Fruit fly (Drosophila melanogaster): ENCODE measurements around the gene Mitofilin.

The Mitofilin gene

DNA sequence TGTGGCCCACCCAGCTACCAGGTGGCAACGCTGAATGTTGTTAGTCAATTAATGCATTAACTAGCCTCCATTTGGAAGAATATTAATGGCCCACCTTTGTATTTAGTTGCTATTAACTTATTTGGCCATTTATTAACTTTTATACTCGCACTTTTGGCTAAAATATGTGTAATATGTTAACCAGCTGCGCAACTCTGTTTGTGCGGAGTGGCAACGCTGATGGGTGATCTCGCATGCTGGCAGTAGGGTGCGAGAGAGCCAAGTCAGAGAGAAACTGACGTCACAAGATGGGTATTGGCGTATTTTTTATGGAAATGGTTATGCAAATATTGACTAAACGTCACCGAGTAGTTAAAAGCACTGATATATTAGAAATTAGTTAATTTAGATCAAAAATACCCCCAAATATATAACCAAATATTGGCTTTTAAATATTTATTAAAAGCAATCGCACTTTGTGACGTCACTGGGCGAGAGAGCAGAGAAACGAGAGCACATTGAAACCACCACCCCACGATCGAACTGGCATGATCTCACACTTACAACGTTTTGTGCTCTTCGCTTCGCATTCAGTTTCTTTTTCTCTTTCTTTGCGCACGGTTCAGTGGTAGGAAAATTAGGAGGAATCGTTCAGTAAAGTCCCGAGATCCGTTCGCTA lies 18.6 kb upstream of the Mitofilin start, which contains the start of gene how (continued):
- no peak for TF ChIP-seq cg (GFP tag; optimal IDR thresholded peaks at IDR 0.05)
- no peak for TF ChIP-seq chn (GFP tag; optimal IDR thresholded peaks at IDR 0.05)
- no peak for TF ChIP-seq sisA (GFP tag; IDR thresholded peaks at IDR 0.05)
- no peak for TF ChIP-seq unc-4 (GFP tag; IDR thresholded peaks at IDR 0.05; ENCODE audit: partially characterized antibody)
- peak; percentile 27 for TF ChIP-seq pho (GFP tag; optimal IDR thresholded peaks at IDR 0.05)
- TF ChIP-seq CG17568 (GFP tag; optimal IDR thresholded peaks at IDR 0.05) = no peak
- TF ChIP-seq so (GFP tag; IDR thresholded peaks at IDR 0.05) = peak; percentile 48; the same call in 1 of the 3 replicates
- peak; percentile 44 for TF ChIP-seq CG9727 (GFP tag; optimal IDR thresholded peaks at IDR 0.05)
- no peak for TF ChIP-seq CG12071 (GFP tag; optimal IDR thresholded peaks at IDR 0.05)
- no peak for TF ChIP-seq CG11695 (GFP tag; IDR thresholded peaks at IDR 0.05)
- TF ChIP-seq CG12659 (GFP tag; optimal IDR thresholded peaks at IDR 0.05) = no peak
- TF ChIP-seq CG9215 (GFP tag; IDR thresholded peaks at IDR 0.05) = no peak
- TF ChIP-seq HHEX (GFP tag; optimal IDR thresholded peaks at IDR 0.05) = peak; percentile 0
- no peak for TF ChIP-seq CG16779 (GFP tag; IDR thresholded peaks at IDR 0.05)
- TF ChIP-seq Bgb (GFP tag; IDR thresholded peaks at IDR 0.05; ENCODE audit: partially characterized antibody) = no peak
- TF ChIP-seq grn (GFP tag; optimal IDR thresholded peaks at IDR 0.05) = no peak
- no peak for TF ChIP-seq dmrt99B (tag; optimal IDR thresholded peaks at IDR 0.05)
- no peak for TF ChIP-seq CG33213 (GFP tag; optimal IDR thresholded peaks at IDR 0.05)
- TF ChIP-seq vvl (GFP tag; IDR thresholded peaks at IDR 0.05) = no peak
- no peak for TF ChIP-seq CG10321 (GFP tag; IDR thresholded peaks at IDR 0.05)
- TF ChIP-seq CG12299 (tag; optimal IDR thresholded peaks at IDR 0.05) = no peak
- TF ChIP-seq Dek (tag; optimal IDR thresholded peaks at IDR 0.05) = no peak
- 0 out of 2 replicates have a peak, but pooled peaks have one; percentile 12 for TF ChIP-seq Rfx (GFP tag; IDR thresholded peaks at IDR 0.05)
- peak; percentile 3 for TF ChIP-seq lbe (GFP tag; optimal IDR thresholded peaks at IDR 0.05)
- TF ChIP-seq CG18476 (GFP tag; optimal IDR thresholded peaks at IDR 0.05) = no peak
- no peak for TF ChIP-seq CG7786 (GFP tag; optimal IDR thresholded peaks at IDR 0.05)
- TF ChIP-seq sima (GFP tag; optimal IDR thresholded peaks at IDR 0.05) = no peak
- no peak for TF ChIP-seq sob (GFP tag; IDR thresholded peaks at IDR 0.05)
- TF ChIP-seq Pdp1 (GFP tag; optimal IDR thresholded peaks at IDR 0.05) = peak; percentile 32 to 33
- TF ChIP-seq stwl (tag; optimal IDR thresholded peaks at IDR 0.05) = peak; percentile 45
- TF ChIP-seq toy (GFP tag; IDR thresholded peaks at IDR 0.05) = no peak
- TF ChIP-seq crp (GFP tag; optimal IDR thresholded peaks at IDR 0.05) = peak in 1 of 2 experiments; percentile 45
- no peak for TF ChIP-seq tna (GFP tag; IDR thresholded peaks at IDR 0.05; ENCODE audit: partially characterized antibody)
- TF ChIP-seq nerfin-1 (tag; optimal IDR thresholded peaks at IDR 0.05) = no peak
- peak; percentile 37 for TF ChIP-seq Nf-YC (tag; optimal IDR thresholded peaks at IDR 0.05)
- TF ChIP-seq CG11093 (GFP tag; IDR thresholded peaks at IDR 0.05) = no peak
- no peak for TF ChIP-seq pfk (GFP tag; optimal IDR thresholded peaks at IDR 0.05)
- TF ChIP-seq grau (tag; optimal IDR thresholded peaks at IDR 0.05) = peak; percentile 6
- peak; percentile 41; the same call in 1 of the 3 replicates for TF ChIP-seq zfh1 (GFP tag; IDR thresholded peaks at IDR 0.05)
- peak; percentile 8 for TF ChIP-seq NK7.1 (GFP tag; optimal IDR thresholded peaks at IDR 0.05)
- TF ChIP-seq Taf1 (GFP tag; IDR thresholded peaks at IDR 0.05) = no peak
- TF ChIP-seq CG14050 (GFP tag; IDR thresholded peaks at IDR 0.05) = no peak
- TF ChIP-seq hkb (optimal IDR thresholded peaks at IDR 0.05) = no peak
- TF ChIP-seq hkb (GFP tag; IDR thresholded peaks at IDR 0.05) = no peak
- TF ChIP-seq lab (GFP tag; optimal IDR thresholded peaks at IDR 0.05) = peak; percentile 36
- no peak for TF ChIP-seq her (GFP tag; optimal IDR thresholded peaks at IDR 0.05)
- TF ChIP-seq odd (GFP tag; optimal IDR thresholded peaks at IDR 0.05) = no peak
- no peak for TF ChIP-seq CG18011 (GFP tag; optimal IDR thresholded peaks at IDR 0.05)
- no peak for TF ChIP-seq pnt (GFP tag; optimal IDR thresholded peaks at IDR 0.05)
- TF ChIP-seq Doc2 (GFP tag; IDR thresholded peaks at IDR 0.05) = no peak

Data from whole organism, embryonic.